Worm (Caenorhabditis elegans) whole organism, young adult: ENCODE measurements around the gene srw-139.
"Not testable (repeated sequence)": the region's sequence is repeated elsewhere in the genome, so short reads cannot be mapped to it uniquely, and the experiment has no call there.

Experiments
- B0035.1 ChIP-seq: sonication (generic microtip); optimal IDR thresholded peaks from 2 replicates; lab custom pipeline; 2016; ENCODE audit warnings: missing genetic modification characterization, mild to moderate bottlenecking, missing compliant biosample characterization, missing genotype, missing genetic modification reagents
- C06A6.2 ChIP-seq: fragments of 200-800 bp; sonication (Bioruptor generic); conservative IDR thresholded peaks from 2 replicates; pipeline ENCODE4 v1.3.6; 2022; ENCODE audit warnings: missing genetic modification characterization, missing compliant biosample characterization
- C17E4.6 ChIP-seq: fragments of 200-800 bp; sonication (Bioruptor generic); IDR thresholded peaks from 2 replicates; pipeline ENCODE4 v1.3.6; 2022; ENCODE audit warnings: missing genetic modification reagents, missing genetic modification characterization, missing compliant biosample characterization
- F37B4.10 ChIP-seq: fragments of 200-800 bp; sonication (Bioruptor generic); IDR thresholded peaks from 2 replicates; pipeline ENCODE4 v1.3.6; 2022; ENCODE audit warnings: missing genetic modification characterization, missing compliant biosample characterization
- F52B5.7 ChIP-seq: sonication (generic microtip); optimal IDR thresholded peaks from 2 replicates; lab custom pipeline; 2016; ENCODE audit warnings: mild to moderate bottlenecking, missing genetic modification characterization, missing compliant biosample characterization
- K11D2.4 ChIP-seq: fragments of 200-800 bp; sonication (Bioruptor generic); IDR thresholded peaks from 2 replicates; pipeline ENCODE4 v1.3.6; 2022; ENCODE audit warnings: missing genetic modification reagents, missing genetic modification characterization, missing compliant biosample characterization
- T26A5.8 ChIP-seq: sonication (generic microtip); optimal IDR thresholded peaks from 2 replicates; lab custom pipeline; 2016; ENCODE audit warnings: missing genetic modification characterization, missing compliant biosample characterization
- Y53F4B.3 ChIP-seq: fragments of 200-800 bp; sonication (Bioruptor generic); IDR thresholded peaks from 2 replicates; pipeline ENCODE4 v1.3.6; 2022; ENCODE audit warnings: missing genetic modification reagents, missing genetic modification characterization, missing compliant biosample characterization
- Y53G8AR.9 ChIP-seq: fragments of 200-800 bp; sonication (Bioruptor generic); conservative IDR thresholded peaks from 2 replicates; pipeline ENCODE4 v1.3.6; 2022; ENCODE audit warnings: missing genetic modification reagents, missing genetic modification characterization, missing compliant biosample characterization
- Y95B8A.8 ChIP-seq: fragments of 200-800 bp; sonication (Bioruptor generic); IDR thresholded peaks from 2 replicates; pipeline ENCODE4 v1.3.6; 2022; ENCODE audit warnings: missing genetic modification reagents, missing genetic modification characterization, missing compliant biosample characterization
- ZK185.1 ChIP-seq: sonication (generic microtip); optimal IDR thresholded peaks from 2 replicates; lab custom pipeline; 2016; ENCODE audit warnings: mild to moderate bottlenecking, missing genetic modification characterization, missing compliant biosample characterization; ENCODE audit not compliant: poor library complexity, severe bottlenecking
- aptf-2 ChIP-seq: fragments of 200-800 bp; sonication (Bioruptor generic); conservative IDR thresholded peaks from 2 replicates; pipeline ENCODE4 v1.3.6; 2022; ENCODE audit warnings: missing genetic modification reagents, missing genetic modification characterization, missing compliant biosample characterization
- attf-3 ChIP-seq: fragments of 200-800 bp; sonication (Bioruptor generic); conservative IDR thresholded peaks from 2 replicates; pipeline ENCODE4 v1.3.6; 2022; ENCODE audit warnings: missing genetic modification reagents, missing genetic modification characterization, missing compliant biosample characterization
- attf-5 ChIP-seq: fragments of 200-800 bp; sonication (Bioruptor generic); optimal IDR thresholded peaks from 2 replicates; lab custom pipeline; 2018; ENCODE audit warnings: mild to moderate bottlenecking, missing genetic modification characterization, missing compliant biosample characterization
- cebp-2 ChIP-seq: fragments of 200-800 bp; sonication (Bioruptor generic); IDR thresholded peaks from 2 replicates; pipeline ENCODE4 v1.3.6; 2022; ENCODE audit warnings: missing genetic modification characterization, missing compliant biosample characterization
- ceh-100 ChIP-seq: fragments of 200-800 bp; sonication (Bioruptor generic); IDR thresholded peaks from 2 replicates; pipeline ENCODE4 v1.3.6; 2022; ENCODE audit warnings: missing genetic modification reagents, missing genetic modification characterization, missing compliant biosample characterization
- ceh-40 ChIP-seq: fragments of 200-800 bp; sonication (Bioruptor generic); IDR thresholded peaks from 2 replicates; pipeline ENCODE4 v1.3.6; 2022; ENCODE audit warnings: missing genetic modification characterization, missing compliant biosample characterization
- dpl-1 ChIP-seq: fragments of 150-350 bp; optimal IDR thresholded peaks from 2 replicates; lab custom pipeline; 2014; ENCODE audit warnings: missing biosample characterization, missing genetic modification reagents, missing genetic modification characterization
- ekl-4 ChIP-seq: fragments of 200-800 bp; sonication (Bioruptor generic); IDR thresholded peaks from 2 replicates; pipeline ENCODE4 v1.3.6; 2022; ENCODE audit warnings: missing genetic modification reagents, missing genetic modification characterization, missing compliant biosample characterization
- fkh-3 ChIP-seq: sonication (generic microtip); optimal IDR thresholded peaks from 2 replicates; lab custom pipeline; 2016; ENCODE audit warnings: mild to moderate bottlenecking, missing genetic modification characterization, missing compliant biosample characterization
- him-1 ChIP-seq: sonication (generic microtip); optimal IDR thresholded peaks from 2 replicates; lab custom pipeline; 2016; ENCODE audit warnings: missing genotype, missing genetic modification reagents, missing genetic modification characterization, missing compliant biosample characterization
- hmg-1.2 ChIP-seq: fragments of 200-800 bp; sonication (Bioruptor generic); IDR thresholded peaks from 2 replicates; pipeline ENCODE4 v1.3.6; 2022; ENCODE audit warnings: missing genetic modification reagents, missing genetic modification characterization, missing compliant biosample characterization
- lin-26 ChIP-seq: fragments of 200-800 bp; sonication (Bioruptor generic); IDR thresholded peaks from 2 replicates; pipeline ENCODE4 v1.3.6; 2022; ENCODE audit warnings: missing genetic modification reagents, missing genetic modification characterization, missing compliant biosample characterization
- lir-1 ChIP-seq: fragments of 200-800 bp; sonication (Bioruptor generic); conservative IDR thresholded peaks from 2 replicates; pipeline ENCODE4 v1.3.6; 2022; ENCODE audit warnings: missing genetic modification reagents, missing genetic modification characterization, missing compliant biosample characterization
- madf-3 ChIP-seq: fragments of 200-800 bp; sonication (Bioruptor generic); IDR thresholded peaks from 2 replicates; pipeline ENCODE4 v1.3.6; 2022; ENCODE audit warnings: missing genetic modification reagents, missing genetic modification characterization, missing compliant biosample characterization
- madf-8 ChIP-seq: fragments of 200-800 bp; sonication (Bioruptor generic); conservative IDR thresholded peaks from 2 replicates; pipeline ENCODE4 v1.3.6; 2022; ENCODE audit warnings: missing genetic modification reagents, missing genetic modification characterization, missing compliant biosample characterization
- nhr-179 ChIP-seq: sonication (generic microtip); optimal IDR thresholded peaks from 2 replicates; lab custom pipeline; 2016; ENCODE audit warnings: mild to moderate bottlenecking, missing genetic modification characterization, missing compliant biosample characterization
- sdz-38 ChIP-seq: sonication (generic microtip); optimal IDR thresholded peaks from 2 replicates; lab custom pipeline; 2016; ENCODE audit warnings: missing genotype, missing genetic modification characterization, missing compliant biosample characterization
- sptf-2 ChIP-seq: fragments of 200-800 bp; sonication (Bioruptor generic); optimal IDR thresholded peaks from 2 replicates; lab custom pipeline; 2018; ENCODE audit warnings: mild to moderate bottlenecking, missing genetic modification characterization, missing compliant biosample characterization
- tbp1 ChIP-seq: fragments of 200-800 bp; sonication (Bioruptor generic); optimal IDR thresholded peaks from 2 replicates; lab custom pipeline; 2018; ENCODE audit warnings: mild to moderate bottlenecking, missing genetic modification characterization, missing compliant biosample characterization
- tbx-9 ChIP-seq: sonication (generic microtip); optimal IDR thresholded peaks from 2 replicates; lab custom pipeline; 2016; ENCODE audit warnings: borderline replicate concordance, missing genetic modification characterization, inconsistent platforms, missing compliant biosample characterization
- xnd-1 ChIP-seq: sonication (generic microtip); optimal IDR thresholded peaks from 2 replicates; lab custom pipeline; 2016; ENCODE audit warnings: missing genotype, missing genetic modification reagents, missing genetic modification characterization, missing compliant biosample characterization
- ztf-25 ChIP-seq: fragments of 200-800 bp; sonication (Bioruptor generic); IDR thresholded peaks from 2 replicates; pipeline ENCODE4 v1.3.6; 2022; ENCODE audit warnings: missing genetic modification reagents, missing genetic modification characterization, missing compliant biosample characterization

Gene srw-139

DNA sequence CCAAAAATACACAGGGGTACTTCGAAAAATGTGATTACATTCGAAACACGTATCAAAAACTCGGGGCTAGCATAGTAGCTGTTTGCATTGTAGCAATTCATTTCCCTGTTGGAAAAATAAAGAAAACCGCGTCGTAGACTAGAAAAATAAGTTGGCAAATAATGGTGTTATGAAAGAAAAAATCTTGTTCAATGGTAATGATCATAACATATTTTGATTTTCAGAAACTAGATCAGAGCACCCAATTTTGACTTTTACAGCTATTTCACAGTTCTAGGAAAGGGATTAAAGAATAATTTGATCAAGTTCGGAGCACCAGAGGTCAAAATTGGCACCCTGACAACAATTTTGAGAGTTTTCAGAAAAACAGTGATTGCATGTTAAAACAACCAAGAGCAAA is 29.9 kb downstream of the srw-139 start, which contains the start of gene srh-248:
Gene srh-248 (minus strand): TSS at position 101 of the 400 bp plus-strand sequence.
- not testable (repeated sequence) for TF ChIP-seq cebp-2 (GFP tag; lab: Robert Waterston, UW); C17E4.6 (GFP tag; lab: Robert Waterston, UW); nhr-179 (tag; lab: Kevin White, UChicago)
- TF ChIP-seq, all 124 proteins: peak for 0; not testable (repeated sequence) for 124

ce11 chrV:2952102-2952501 is 33.1 kb downstream of the srw-139 start, which contains the start of gene srw-122:
Gene srw-122 (minus strand): TSS chrV:2952202.
- not testable (repeated sequence) for TF ChIP-seq Y53F4B.3; madf-8 (GFP tag; lab: Robert Waterston, UW); sptf-2 (GFP tag; lab: Kevin White, UChicago)

DNA sequence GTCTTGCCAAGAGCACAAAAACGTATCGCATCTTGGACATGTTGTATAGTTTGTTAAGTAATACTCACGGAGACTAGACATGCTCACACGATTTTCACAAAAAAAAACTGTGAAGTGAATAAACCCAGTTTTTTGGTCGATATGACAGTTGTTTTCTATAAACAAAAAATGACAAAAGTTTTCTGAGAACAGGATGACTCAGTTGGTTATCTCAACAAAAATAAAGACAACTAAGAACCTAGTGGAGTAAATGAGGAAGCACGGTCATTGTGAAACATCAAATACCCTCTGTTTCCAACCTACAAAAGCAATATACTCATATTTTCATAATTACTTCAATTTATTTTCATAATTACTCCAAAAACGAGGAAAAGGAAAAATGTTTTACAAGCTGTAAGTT is 39.6 kb downstream of the srw-139 start, which contains the start of gene srh-87:
Gene srh-87 (minus strand): TSS at position 101 of the 400 bp plus-strand sequence.
- no peak for TF ChIP-seq hmg-1.2 (GFP tag; lab: Robert Waterston, UW)
- no peak for TF ChIP-seq C06A6.2 (GFP tag; lab: Robert Waterston, UW)
- no peak for TF ChIP-seq Y95B8A.8
- TF ChIP-seq him-1 (tag; lab: Kevin White, UChicago), result no peak
- TF ChIP-seq F52B5.7 (tag; lab: Kevin White, UChicago), result no peak
- TF ChIP-seq Y53G8AR.9, result no peak
- TF ChIP-seq, all 124 proteins: peak for 0

ce11 chrV:2943859-2944258 is 41.4 kb downstream of the srw-139 start, which contains the start of gene srw-137:
Gene srw-137 (minus strand): TSS chrV:2943959.
- TF ChIP-seq ekl-4 (no peak), Y53F4B.3 (no peak), fkh-3 (tag; lab: Kevin White, UChicago) (no peak), madf-3 (GFP tag; lab: Robert Waterston, UW) (no peak), him-1 (tag; lab: Kevin White, UChicago) (no peak), attf-3 (GFP tag; lab: Robert Waterston, UW) (no peak), tbx-9 (tag; lab: Kevin White, UChicago) (no peak)
- TF ChIP-seq, all 124 proteins: peak for 0

DNA sequence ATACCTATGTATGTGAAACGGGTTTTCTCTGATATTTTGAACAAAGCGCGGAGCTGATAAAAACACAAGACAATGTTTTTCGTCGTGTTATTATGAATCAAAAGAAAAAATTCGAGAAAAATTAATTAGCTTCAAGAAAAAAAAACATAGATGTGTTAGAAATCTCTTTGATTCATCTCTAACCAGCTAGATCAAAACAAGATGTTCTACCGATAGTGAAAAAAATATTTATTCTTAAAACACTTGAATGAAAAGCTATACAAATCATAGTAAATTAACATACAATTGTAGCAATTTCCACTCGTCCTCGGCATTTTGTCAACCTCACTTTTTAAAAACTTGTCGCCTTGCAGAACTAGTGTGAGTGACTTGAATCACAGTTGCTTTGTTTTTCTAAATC is 43.0 kb downstream of the srw-139 start:
- no peak for TF ChIP-seq ZK185.1 (tag; lab: Kevin White, UChicago)
- no peak for TF ChIP-seq lir-1
- TF ChIP-seq K11D2.4 (GFP tag; lab: Robert Waterston, UW), result no peak
- no peak for TF ChIP-seq aptf-2 (GFP tag; lab: Robert Waterston, UW)
- TF ChIP-seq tbp1 (GFP tag; lab: Kevin White, UChicago), result no peak

- TF ChIP-seq sdz-38 (tag; lab: Kevin White, UChicago) (no peak), xnd-1 (no peak), T26A5.8 (tag; lab: Kevin White, UChicago) (no peak), ceh-100 (no peak), lin-26 (no peak), attf-5 (GFP tag; lab: Kevin White, UChicago) (no peak), dpl-1 (GFP tag; lab: Kevin White, UChicago) (no peak), ztf-25 (GFP tag; lab: Robert Waterston, UW) (no peak), B0035.1 (tag; lab: Kevin White, UChicago) (no peak), F37B4.10 (GFP tag; lab: Robert Waterston, UW) (no peak), cebp-2 (GFP tag; lab: Robert Waterston, UW) (no peak), ceh-40 (GFP tag; lab: Robert Waterston, UW) (no peak), hmg-1.2 (GFP tag; lab: Robert Waterston, UW) (no peak)
Observed at ce11 chrV:2941405-2941804, 43.8 kb downstream of the srw-139 start, which contains the start of gene srw-143. Gene srw-143 (minus strand): TSS chrV:2941505.
